Worm (Caenorhabditis elegans) whole organism, young adult: ENCODE results near the gene pcn-1.

ENCODE experiments used
- B0019.2 ChIP-seq: fragments of 200-800 bp; sonication (Bioruptor generic); conservative IDR thresholded peaks from 2 replicates; pipeline ENCODE4 v1.3.6; 2022; ENCODE audit warnings: missing genetic modification reagents, missing genetic modification characterization, missing compliant biosample characterization
- B0261.1 ChIP-seq: sonication (generic microtip); optimal IDR thresholded peaks from 2 replicates; lab custom pipeline; 2016; ENCODE audit warnings: mild to moderate bottlenecking, missing genetic modification characterization, moderate library complexity, missing compliant biosample characterization
- C17E4.6 ChIP-seq: fragments of 200-800 bp; sonication (Bioruptor generic); IDR thresholded peaks from 2 replicates; pipeline ENCODE4 v1.3.6; 2022; ENCODE audit warnings: missing genetic modification reagents, missing genetic modification characterization, missing compliant biosample characterization
- K12H6.12 ChIP-seq: fragments of 200-800 bp; sonication (Bioruptor generic); optimal IDR thresholded peaks from 2 replicates; lab custom pipeline; 2018; ENCODE audit warnings: mild to moderate bottlenecking, missing genetic modification characterization, missing compliant biosample characterization
- T07F8.4 ChIP-seq: sonication (generic microtip); optimal IDR thresholded peaks from 2 replicates; lab custom pipeline; 2016; ENCODE audit warnings: mild to moderate bottlenecking, missing genetic modification characterization, moderate library complexity, missing compliant biosample characterization
- aptf-2 ChIP-seq: fragments of 200-800 bp; sonication (Bioruptor generic); conservative IDR thresholded peaks from 2 replicates; pipeline ENCODE4 v1.3.6; 2022; ENCODE audit warnings: missing genetic modification reagents, missing genetic modification characterization, missing compliant biosample characterization
- aptf-3 ChIP-seq: fragments of 200-800 bp; sonication (Bioruptor generic); IDR thresholded peaks from 2 replicates; pipeline ENCODE4 v1.3.6; 2022; ENCODE audit warnings: missing genetic modification characterization, missing compliant biosample characterization
- athp-1 ChIP-seq: sonication (generic microtip); optimal IDR thresholded peaks from 2 replicates; lab custom pipeline; 2017; ENCODE audit warnings: mild to moderate bottlenecking, missing genetic modification characterization, missing compliant biosample characterization
- bed-1 ChIP-seq: fragments of 200-800 bp; sonication (Bioruptor generic); IDR thresholded peaks from 2 replicates; pipeline ENCODE4 v1.3.6; 2022; ENCODE audit warnings: missing genetic modification reagents, missing genetic modification characterization, missing compliant biosample characterization
- ccch-3 ChIP-seq: fragments of 200-800 bp; sonication (Bioruptor generic); optimal IDR thresholded peaks from 2 replicates; lab custom pipeline; 2018; ENCODE audit warnings: mild to moderate bottlenecking, missing genetic modification characterization, missing compliant biosample characterization
- cebp-1 ChIP-seq, 2 experiments: fragments of 200-800 bp in 1 of 2; sonication (Bioruptor generic) in 1 of 2; sonication (generic microtip) in 1 of 2; IDR thresholded peaks in 1 of 2; optimal IDR thresholded peaks in 1 of 2; 2 replicates each; pipeline versions ENCODE4 v1.3.6 to Lab custom; 2017 to 2022; ENCODE audit warnings: missing compliant biosample characterization in 2 of 2, missing genetic modification characterization in 2 of 2, mild to moderate bottlenecking in 1 of 2, missing genetic modification reagents in 1 of 2, moderate library complexity in 1 of 2
- cebp-2 ChIP-seq: fragments of 200-800 bp; sonication (Bioruptor generic); IDR thresholded peaks from 2 replicates; pipeline ENCODE4 v1.3.6; 2022; ENCODE audit warnings: missing genetic modification characterization, missing compliant biosample characterization
- ceh-100 ChIP-seq: fragments of 200-800 bp; sonication (Bioruptor generic); IDR thresholded peaks from 2 replicates; pipeline ENCODE4 v1.3.6; 2022; ENCODE audit warnings: missing genetic modification reagents, missing genetic modification characterization, missing compliant biosample characterization
- ceh-27 ChIP-seq: fragments of 200-800 bp; sonication (Bioruptor generic); optimal IDR thresholded peaks from 2 replicates; lab custom pipeline; 2018; ENCODE audit warnings: mild to moderate bottlenecking, missing genetic modification characterization, moderate library complexity, missing compliant biosample characterization
- ceh-58 ChIP-seq: fragments of 200-800 bp; sonication (Bioruptor generic); IDR thresholded peaks from 2 replicates; pipeline ENCODE4 v1.3.6; 2022; ENCODE audit warnings: missing genetic modification characterization, missing compliant biosample characterization
- ceh-79 ChIP-seq: sonication (generic microtip); optimal IDR thresholded peaks from 2 replicates; lab custom pipeline; 2017; ENCODE audit warnings: mild to moderate bottlenecking, missing genetic modification characterization, missing compliant biosample characterization
- die-1 ChIP-seq: sonication (generic microtip); optimal IDR thresholded peaks from 2 replicates; lab custom pipeline; 2016; ENCODE audit warnings: missing genotype, mild to moderate bottlenecking, missing genetic modification characterization, missing compliant biosample characterization
- efl-1 ChIP-seq: fragments of 150-350 bp; optimal IDR thresholded peaks from 2 replicates; lab custom pipeline; 2014; ENCODE audit warnings: missing biosample characterization, missing genetic modification reagents, missing genetic modification characterization
- egl-44 ChIP-seq: fragments of 200-800 bp; sonication (Bioruptor generic); IDR thresholded peaks from 2 replicates; pipeline ENCODE4 v1.3.6; 2022; ENCODE audit warnings: missing genetic modification reagents, missing genetic modification characterization, missing compliant biosample characterization
- hlh-26 ChIP-seq: fragments of 200-800 bp; sonication (Bioruptor generic); conservative IDR thresholded peaks from 2 replicates; pipeline ENCODE4 v1.3.6; 2022; ENCODE audit warnings: missing genetic modification reagents, missing genetic modification characterization, missing compliant biosample characterization
- lin-54 ChIP-seq: fragments of 200-800 bp; sonication (Bioruptor generic); optimal IDR thresholded peaks from 2 replicates; lab custom pipeline; 2018; ENCODE audit warnings: mild to moderate bottlenecking, missing genetic modification characterization, missing compliant biosample characterization
- lsy-27 ChIP-seq: sonication (generic microtip); optimal IDR thresholded peaks from 2 replicates; lab custom pipeline; 2017; ENCODE audit warnings: missing genetic modification characterization, mild to moderate bottlenecking, missing compliant biosample characterization, antibody characterized with exemption, missing genotype, borderline replicate concordance; ENCODE audit not compliant: insufficient read depth
- madf-10 ChIP-seq: sonication (generic microtip); optimal IDR thresholded peaks from 2 replicates; lab custom pipeline; 2016; ENCODE audit warnings: mild to moderate bottlenecking, missing genetic modification characterization, missing compliant biosample characterization
- madf-3 ChIP-seq: fragments of 200-800 bp; sonication (Bioruptor generic); IDR thresholded peaks from 2 replicates; pipeline ENCODE4 v1.3.6; 2022; ENCODE audit warnings: missing genetic modification reagents, missing genetic modification characterization, missing compliant biosample characterization
- nfya-1 ChIP-seq: sonication (generic microtip); optimal IDR thresholded peaks from 2 replicates; lab custom pipeline; 2017; ENCODE audit warnings: antibody characterized with exemption, missing compliant biosample characterization, missing genetic modification characterization, borderline replicate concordance; ENCODE audit not compliant: insufficient read depth
- nfya-2 ChIP-seq: fragments of 200-800 bp; sonication (Bioruptor generic); IDR thresholded peaks from 2 replicates; pipeline ENCODE4 v1.3.6; 2022; ENCODE audit warnings: missing genetic modification reagents, missing genetic modification characterization, missing compliant biosample characterization
- nhr-27 ChIP-seq: fragments of 200-800 bp; sonication (Bioruptor generic); optimal IDR thresholded peaks from 2 replicates; lab custom pipeline; 2018; ENCODE audit warnings: mild to moderate bottlenecking, missing genetic modification characterization, moderate library complexity, missing compliant biosample characterization
- nhr-90 ChIP-seq: sonication (generic microtip); optimal IDR thresholded peaks from 2 replicates; lab custom pipeline; 2016; ENCODE audit warnings: missing genotype, mild to moderate bottlenecking, missing genetic modification characterization, missing compliant biosample characterization
- pha-4 ChIP-seq: fragments of 150-350 bp; sonication (generic microtip); optimal IDR thresholded peaks from 2 replicates; lab custom pipeline; 2014; ENCODE audit warnings: missing biosample characterization, missing genetic modification reagents, missing genetic modification characterization
- rpc-1 ChIP-seq, 2 experiments: fragments of 150-350 bp in 1 of 2; sonication (generic microtip) in 1 of 2; optimal IDR thresholded peaks; 2 replicates each; lab custom pipeline; 2014 to 2018; ENCODE audit warnings: missing biosample characterization in 1 of 2, missing genetic modification characterization in 1 of 2, missing genetic modification reagents in 1 of 2, missing genotype in 1 of 2
- snpc-3.4 ChIP-seq: sonication (generic microtip); optimal IDR thresholded peaks from 2 replicates; lab custom pipeline; 2017; ENCODE audit warnings: missing genetic modification characterization, mild to moderate bottlenecking, missing compliant biosample characterization, antibody characterized with exemption, moderate library complexity, missing genotype, missing genetic modification reagents
- snpc-4 ChIP-seq, 5 experiments: fragments of 150-350 bp in 1 of 5; sonication (generic microtip) in 4 of 5; optimal IDR thresholded peaks; 2 replicates each; lab custom pipeline; 2014 to 2018; ENCODE audit warnings: missing genetic modification characterization in 5 of 5, missing biosample characterization in 3 of 5, antibody characterized with exemption in 2 of 5, mild to moderate bottlenecking in 2 of 5, missing compliant biosample characterization in 2 of 5, missing genotype in 2 of 5, moderate library complexity in 2 of 5, missing genetic modification reagents in 1 of 5
- somi-1 ChIP-seq: fragments of 200-800 bp; sonication (Bioruptor generic); optimal IDR thresholded peaks from 2 replicates; lab custom pipeline; 2018; ENCODE audit warnings: mild to moderate bottlenecking, missing genetic modification characterization, missing compliant biosample characterization
- sptf-2 ChIP-seq: fragments of 200-800 bp; sonication (Bioruptor generic); optimal IDR thresholded peaks from 2 replicates; lab custom pipeline; 2018; ENCODE audit warnings: mild to moderate bottlenecking, missing genetic modification characterization, missing compliant biosample characterization
- tbx-9 ChIP-seq: sonication (generic microtip); optimal IDR thresholded peaks from 2 replicates; lab custom pipeline; 2016; ENCODE audit warnings: borderline replicate concordance, missing genetic modification characterization, inconsistent platforms, missing compliant biosample characterization
- ztf-18 ChIP-seq: sonication (generic microtip); optimal IDR thresholded peaks from 2 replicates; lab custom pipeline; 2016; ENCODE audit warnings: missing genotype, mild to moderate bottlenecking, missing genetic modification characterization, missing compliant biosample characterization
- ztf-3 ChIP-seq: fragments of 200-800 bp; sonication (Bioruptor generic); optimal IDR thresholded peaks from 2 replicates; lab custom pipeline; 2018; ENCODE audit warnings: mild to moderate bottlenecking, missing genetic modification characterization, missing compliant biosample characterization

pcn-1 gene

ce11 chrIV:4080846-4081245, 31.6 kb upstream of the pcn-1 start, which contains the start of the genes C35B1.9 and C35B1.3:
Gene C35B1.9 (minus strand): TSS chrIV:4080946.
Gene C35B1.3 (plus strand): TSS chrIV:4081151.
- TF ChIP-seq cebp-1 (GFP tag; IDR thresholded peaks at IDR 0.05; lab: Robert Waterston, UW) (no peak), cebp-1 (tag; optimal IDR thresholded peaks at IDR 0.05; lab: Kevin White, UChicago) (no peak), nfya-1 (tag; lab: Kevin White, UChicago) (no peak), ztf-3 (GFP tag; lab: Kevin White, UChicago) (no peak), aptf-2 (GFP tag; lab: Robert Waterston, UW) (no peak), athp-1 (tag; lab: Kevin White, UChicago) (no peak), lsy-27 (no peak), tbx-9 (tag; lab: Kevin White, UChicago) (no peak), cebp-2 (GFP tag; lab: Robert Waterston, UW) (no peak), ceh-27 (GFP tag; lab: Kevin White, UChicago) (no peak), bed-1 (GFP tag; lab: Robert Waterston, UW) (no peak), nhr-27 (no peak), T07F8.4 (tag; lab: Kevin White, UChicago) (no peak), nfya-2 (GFP tag; lab: Robert Waterston, UW) (no peak), B0261.1 (tag; lab: Kevin White, UChicago) (no peak), sptf-2 (no peak)

ce11 chrIV:4079514-4079913, 30.3 kb upstream of the pcn-1 start, which contains the start of gene C35B1.4:
Gene C35B1.4 (plus strand): TSS chrIV:4079814.
- TF ChIP-seq efl-1 (GFP tag; lab: Kevin White, UChicago) = no peak
- no peak for TF ChIP-seq snpc-4 (GFP tag; optimal IDR thresholded peaks at IDR 0.05; lab: Kevin White, UChicago)
- no peak for TF ChIP-seq snpc-4 (tag; optimal IDR thresholded peaks at IDR 0.05; lab: Kevin White, UChicago)
- no peak for TF ChIP-seq madf-3 (GFP tag; lab: Robert Waterston, UW)
- no peak for TF ChIP-seq ceh-100 (GFP tag; lab: Robert Waterston, UW)
- no peak for TF ChIP-seq ceh-58
- TF ChIP-seq athp-1 (tag; lab: Kevin White, UChicago) = no peak
- no peak for TF ChIP-seq nfya-1 (tag; lab: Kevin White, UChicago)
- no peak for TF ChIP-seq madf-10 (tag; lab: Kevin White, UChicago)
- TF ChIP-seq K12H6.12 = no peak
- TF ChIP-seq somi-1 (GFP tag; lab: Kevin White, UChicago) = no peak
- no peak for TF ChIP-seq pha-4 (tag; lab: Kevin White, UChicago)
- TF ChIP-seq B0019.2 (GFP tag; lab: Robert Waterston, UW) = no peak
- TF ChIP-seq ztf-18 = no peak

ce11 chrIV:4078901-4079300, 29.7 kb upstream of the pcn-1 start, which contains the start of gene C35B1.8:
Gene C35B1.8 (minus strand): TSS chrIV:4079001.
- TF ChIP-seq lin-54 (GFP tag; lab: Kevin White, UChicago) (no peak), nhr-90 (tag; lab: Kevin White, UChicago) (no peak), die-1 (no peak), C17E4.6 (GFP tag; lab: Robert Waterston, UW) (no peak), aptf-3 (GFP tag; lab: Robert Waterston, UW) (no peak), snpc-3.4 (tag; lab: Kevin White, UChicago) (no peak), hlh-26 (no peak), ceh-79 (tag; lab: Kevin White, UChicago) (no peak), egl-44 (GFP tag; lab: Robert Waterston, UW) (no peak), ccch-3 (GFP tag; lab: Kevin White, UChicago) (no peak), rpc-1 (optimal IDR thresholded peaks at IDR 0.05; lab: Kevin White, UChicago) (no peak), rpc-1 (tag; optimal IDR thresholded peaks at IDR 0.05; lab: Kevin White, UChicago) (no peak)
